Worm (Caenorhabditis elegans) whole organism, L2 larva: ENCODE data around the gene mrps-23.

Experiments
- C34F6.9 ChIP-seq: fragments of 150-350 bp; optimal IDR thresholded peaks from 2 replicates; lab custom pipeline; 2014; ENCODE audit warnings: missing biosample characterization, missing genetic modification characterization
- F13H6.1 ChIP-seq: sonication (generic microtip); optimal IDR thresholded peaks from 2 replicates; lab custom pipeline; 2016; ENCODE audit warnings: missing genetic modification characterization, missing compliant biosample characterization
- Y55F3AM.14 ChIP-seq: fragments of 200-800 bp; sonication (Bioruptor generic); optimal IDR thresholded peaks from 2 replicates; lab custom pipeline; 2018; ENCODE audit warnings: mild to moderate bottlenecking, missing genetic modification characterization, missing compliant biosample characterization
- alr-1 ChIP-seq: fragments of 150-350 bp; optimal IDR thresholded peaks from 2 replicates; lab custom pipeline; 2014; ENCODE audit warnings: missing biosample characterization, missing genetic modification characterization
- ama-1 ChIP-seq: fragments of 150-350 bp; optimal IDR thresholded peaks from 2 replicates; lab custom pipeline; 2018; ENCODE audit warnings: inconsistent platforms
- blmp-1 ChIP-seq: sonication (generic microtip); optimal IDR thresholded peaks from 2 replicates; lab custom pipeline; 2017; ENCODE audit warnings: missing genetic modification characterization, mild to moderate bottlenecking, missing compliant biosample characterization, antibody characterized with exemption, moderate library complexity; ENCODE audit not compliant: insufficient read depth
- ceh-16 ChIP-seq: fragments of 150-350 bp; optimal IDR thresholded peaks from 2 replicates; lab custom pipeline; 2014; ENCODE audit warnings: missing biosample characterization, missing genetic modification characterization
- ceh-82 ChIP-seq: fragments of 150-350 bp; optimal IDR thresholded peaks from 2 replicates; lab custom pipeline; 2014; ENCODE audit warnings: missing biosample characterization, missing genetic modification characterization
- crh-2 ChIP-seq: sonication (generic microtip); optimal IDR thresholded peaks from 2 replicates; lab custom pipeline; 2017; ENCODE audit warnings: missing biosample characterization, missing genetic modification characterization
- egl-27 ChIP-seq: sonication (generic microtip); optimal IDR thresholded peaks from 3 replicates; lab custom pipeline; 2017; ENCODE audit warnings: missing biosample characterization, missing genetic modification reagents, missing genetic modification characterization
- elt-1 ChIP-seq: fragments of 150-350 bp; optimal IDR thresholded peaks from 2 replicates; lab custom pipeline; 2014; ENCODE audit warnings: missing biosample characterization, missing genetic modification characterization
- elt-3 ChIP-seq: sonication (generic microtip); optimal IDR thresholded peaks from 2 replicates; lab custom pipeline; 2017; ENCODE audit warnings: missing biosample characterization, missing genetic modification characterization
- fos-1 ChIP-seq: fragments of 150-350 bp; optimal IDR thresholded peaks from 2 replicates; lab custom pipeline; 2014; ENCODE audit warnings: missing biosample characterization, missing genetic modification characterization
- gmeb-1 ChIP-seq: fragments of 150-350 bp; optimal IDR thresholded peaks from 2 replicates; lab custom pipeline; 2014; ENCODE audit warnings: missing biosample characterization, missing genetic modification characterization
- lin-11 ChIP-seq: fragments of 150-350 bp; sonication (generic microtip); optimal IDR thresholded peaks from 2 replicates; lab custom pipeline; 2014; ENCODE audit warnings: missing biosample characterization, missing genetic modification characterization, inconsistent platforms, mixed read lengths
- lin-13 ChIP-seq: fragments of 150-350 bp; optimal IDR thresholded peaks from 2 replicates; lab custom pipeline; 2014; ENCODE audit warnings: missing biosample characterization, missing genetic modification reagents, missing genetic modification characterization
- lin-39 ChIP-seq: fragments of 150-350 bp; optimal IDR thresholded peaks from 2 replicates; lab custom pipeline; 2014; ENCODE audit warnings: missing biosample characterization, missing genetic modification reagents, missing genetic modification characterization
- lsy-2 ChIP-seq, 2 experiments: fragments of 150-350 bp in 1 of 2; sonication (generic microtip) in 1 of 2; optimal IDR thresholded peaks; 2 replicates each; lab custom pipeline; 2014 to 2017; ENCODE audit warnings: missing biosample characterization in 2 of 2, missing genetic modification characterization in 2 of 2
- mab-5 ChIP-seq: fragments of 150-350 bp; optimal IDR thresholded peaks from 2 replicates; lab custom pipeline; 2014; ENCODE audit warnings: missing biosample characterization, missing genetic modification characterization
- mdl-1 ChIP-seq, 2 experiments: fragments of 150-350 bp in 1 of 2; sonication (generic microtip) in 1 of 2; optimal IDR thresholded peaks; 2 replicates each; lab custom pipeline; 2017; ENCODE audit warnings: missing biosample characterization in 2 of 2, missing genetic modification characterization in 2 of 2
- nhr-10 ChIP-seq: sonication (generic microtip); optimal IDR thresholded peaks from 2 replicates; lab custom pipeline; 2017; ENCODE audit warnings: missing biosample characterization, missing genetic modification characterization
- nhr-129 ChIP-seq: fragments of 150-350 bp; optimal IDR thresholded peaks from 2 replicates; lab custom pipeline; 2014; ENCODE audit warnings: missing biosample characterization, missing genetic modification characterization
- nhr-21 ChIP-seq: fragments of 150-350 bp; optimal IDR thresholded peaks from 2 replicates; lab custom pipeline; 2014; ENCODE audit warnings: missing biosample characterization, missing genetic modification characterization
- nhr-23 ChIP-seq: fragments of 150-350 bp; optimal IDR thresholded peaks from 2 replicates; lab custom pipeline; 2014; ENCODE audit warnings: missing biosample characterization, missing genetic modification reagents, missing genetic modification characterization
- nhr-25 ChIP-seq: fragments of 150-350 bp; sonication (generic microtip); optimal IDR thresholded peaks from 3 replicates; lab custom pipeline; 2014; ENCODE audit warnings: missing biosample characterization, missing genetic modification characterization
- nhr-77 ChIP-seq: fragments of 150-350 bp; optimal IDR thresholded peaks from 2 replicates; lab custom pipeline; 2014; ENCODE audit warnings: missing biosample characterization, missing genetic modification characterization
- sma-3 ChIP-seq: sonication (generic microtip); optimal IDR thresholded peaks from 2 replicates; lab custom pipeline; 2016; ENCODE audit warnings: missing genetic modification reagents, missing genetic modification characterization, missing compliant biosample characterization
- sma-9 ChIP-seq, 2 experiments: fragments of 150-350 bp in 1 of 2; sonication (generic microtip) in 1 of 2; optimal IDR thresholded peaks; 2 replicates each; lab custom pipeline; 2014 to 2016; ENCODE audit warnings: missing genetic modification characterization in 2 of 2, mild to moderate bottlenecking in 1 of 2, missing biosample characterization in 1 of 2, missing compliant biosample characterization in 1 of 2, missing genetic modification reagents in 1 of 2, moderate library complexity in 1 of 2
- unc-55 ChIP-seq: fragments of 150-350 bp; sonication (generic microtip); optimal IDR thresholded peaks from 3 replicates; lab custom pipeline; 2014; ENCODE audit warnings: missing biosample characterization, missing genetic modification reagents, missing genetic modification characterization
- zag-1 ChIP-seq: fragments of 150-350 bp; optimal IDR thresholded peaks from 2 replicates; lab custom pipeline; 2014; ENCODE audit warnings: missing biosample characterization, missing genetic modification characterization
- ztf-11 ChIP-seq: sonication (generic microtip); optimal IDR thresholded peaks from 2 replicates; lab custom pipeline; 2017; ENCODE audit warnings: missing biosample characterization, missing genetic modification characterization
- ztf-4 ChIP-seq: fragments of 150-350 bp; optimal IDR thresholded peaks from 2 replicates; lab custom pipeline; 2014; ENCODE audit warnings: missing biosample characterization, missing genetic modification characterization

mrps-23 gene

ce11 chrIII:9488027-9488426, 35.4 kb downstream of the mrps-23 start:
- TF ChIP-seq mab-5 (tag; lab: Kevin White, UChicago) (no peak), C34F6.9 (tag; lab: Kevin White, UChicago) (no peak), elt-1 (tag; lab: Kevin White, UChicago) (no peak), ama-1 (no peak)

ce11 chrIII:9487454-9487853, 36.0 kb downstream of the mrps-23 start:
- TF ChIP-seq gmeb-1 (peak; percentile 2), blmp-1 (tag; lab: Kevin White, UChicago) (no peak), crh-2 (peak; percentile 12), nhr-23 (no peak), fos-1 (tag; lab: Kevin White, UChicago) (peak; percentile 78), ceh-16 (tag; lab: Kevin White, UChicago) (no peak)

ce11 chrIII:9485373-9485772, 38.1 kb downstream of the mrps-23 start, which contains the start of gene bre-3:
Gene bre-3, minus strand, starts transcription at chrIII:9485473.
- TF ChIP-seq nhr-77 (tag; lab: Kevin White, UChicago) = no peak
- no peak for TF ChIP-seq crh-2
- no peak for TF ChIP-seq zag-1 (tag; lab: Kevin White, UChicago)
- no peak for TF ChIP-seq nhr-25 (tag; lab: Kevin White, UChicago)

- TF ChIP-seq ztf-4 (tag; lab: Kevin White, UChicago) = no peak
- no peak for TF ChIP-seq mdl-1 (tag; optimal IDR thresholded peaks at IDR 0.05; lab: Kevin White, UChicago)
- TF ChIP-seq lsy-2 (tag; optimal IDR thresholded peaks at IDR 0.05; lab: Kevin White, UChicago) = peak in 1 of 2 experiments; percentile 56
- TF ChIP-seq lin-39 (tag; lab: Kevin White, UChicago) = no peak
- peak; percentile 27 for TF ChIP-seq lin-11 (tag; lab: Kevin White, UChicago)
- TF ChIP-seq F13H6.1 (tag; lab: Kevin White, UChicago) = peak; percentile 7
- TF ChIP-seq alr-1 = no peak
- TF ChIP-seq C34F6.9 (tag; lab: Kevin White, UChicago) = peak; percentile 46
- TF ChIP-seq sma-9 (GFP tag; optimal IDR thresholded peaks at IDR 0.05; lab: Kevin White, UChicago) = peak; percentile 3
- no peak for TF ChIP-seq sma-9 (tag; optimal IDR thresholded peaks at IDR 0.05; lab: Kevin White, UChicago)
- TF ChIP-seq nhr-129 (tag; lab: Kevin White, UChicago) = peak; percentile 63
- no peak for TF ChIP-seq nhr-10
- TF ChIP-seq zag-1 (tag; lab: Kevin White, UChicago) = peak; percentile 16
- no peak for TF ChIP-seq lin-13 (GFP tag; lab: Kevin White, UChicago)
- TF ChIP-seq unc-55 (GFP tag; lab: Kevin White, UChicago) = peak; percentile 61
- no peak for TF ChIP-seq nhr-21 (tag; lab: Kevin White, UChicago)
Observed at ce11 chrIII:9483716-9484115, 39.8 kb downstream of the mrps-23 start.

- TF ChIP-seq ceh-82 (tag; lab: Kevin White, UChicago) = no peak
- peak; percentile 48 for TF ChIP-seq fos-1 (tag; lab: Kevin White, UChicago)
- peak; percentile 13 for TF ChIP-seq C34F6.9 (tag; lab: Kevin White, UChicago)
- peak; percentile 29 for TF ChIP-seq nhr-129 (tag; lab: Kevin White, UChicago)
- TF ChIP-seq, all 48 proteins: peak for 3
Observed at ce11 chrIII:9482423-9482993, 41.0 kb downstream of the mrps-23 start.

- TF ChIP-seq fos-1 (tag; lab: Kevin White, UChicago) = peak; percentile 81
- no peak for TF ChIP-seq gmeb-1
Observed at ce11 chrIII:9476564-9476963, 46.9 kb downstream of the mrps-23 start.

- TF ChIP-seq C34F6.9 (tag; lab: Kevin White, UChicago) = no peak
- TF ChIP-seq mab-5 (tag; lab: Kevin White, UChicago) = no peak
- no peak for TF ChIP-seq ztf-11 (tag; lab: Kevin White, UChicago)
- TF ChIP-seq egl-27 (tag; lab: Kevin White, UChicago) = no peak
- peak; percentile 21 for TF ChIP-seq sma-9 (GFP tag; optimal IDR thresholded peaks at IDR 0.05; lab: Kevin White, UChicago)
- no peak for TF ChIP-seq sma-9 (tag; optimal IDR thresholded peaks at IDR 0.05; lab: Kevin White, UChicago)
- TF ChIP-seq blmp-1 (tag; lab: Kevin White, UChicago) = no peak
- no peak for TF ChIP-seq nhr-77 (tag; lab: Kevin White, UChicago)
- TF ChIP-seq nhr-10 = no peak
- TF ChIP-seq crh-2 = peak; percentile 48
- no peak for TF ChIP-seq Y55F3AM.14 (GFP tag; lab: Kevin White, UChicago)
- TF ChIP-seq fos-1 (tag; lab: Kevin White, UChicago) = peak; percentile 91
- no peak for TF ChIP-seq ztf-4 (tag; lab: Kevin White, UChicago)
- TF ChIP-seq elt-3 (tag; lab: Kevin White, UChicago) = no peak
- no peak for TF ChIP-seq zag-1 (tag; lab: Kevin White, UChicago)
- peak; percentile 47 for TF ChIP-seq sma-3 (GFP tag; lab: Kevin White, UChicago)
Observed at ce11 chrIII:9474501-9474900, 49.0 kb downstream of the mrps-23 start.
